Worm (Caenorhabditis elegans) whole organism, L2 larva: Measurements from ENCODE around the gene C06C3.4.

Experiments used
- F13H6.1 ChIP-seq: sonication (generic microtip); optimal IDR thresholded peaks from 2 replicates; lab custom pipeline; 2016; ENCODE audit warnings: missing genetic modification characterization, missing compliant biosample characterization
- R02D3.7 ChIP-seq: fragments of 150-350 bp; optimal IDR thresholded peaks from 2 replicates; lab custom pipeline; 2014; ENCODE audit warnings: missing biosample characterization, missing genetic modification characterization
- ZK546.5 ChIP-seq: sonication (generic microtip); optimal IDR thresholded peaks from 2 replicates; lab custom pipeline; 2017; ENCODE audit warnings: missing biosample characterization, missing genetic modification characterization
- alr-1 ChIP-seq: fragments of 150-350 bp; optimal IDR thresholded peaks from 2 replicates; lab custom pipeline; 2014; ENCODE audit warnings: missing biosample characterization, missing genetic modification characterization
- aly-2 ChIP-seq: fragments of 150-350 bp; optimal IDR thresholded peaks from 2 replicates; lab custom pipeline; 2014; ENCODE audit warnings: missing biosample characterization, missing genetic modification characterization
- ama-1 ChIP-seq: fragments of 150-350 bp; optimal IDR thresholded peaks from 2 replicates; lab custom pipeline; 2018; ENCODE audit warnings: inconsistent platforms
- blmp-1 ChIP-seq: sonication (generic microtip); optimal IDR thresholded peaks from 2 replicates; lab custom pipeline; 2017; ENCODE audit warnings: missing genetic modification characterization, mild to moderate bottlenecking, missing compliant biosample characterization, antibody characterized with exemption, moderate library complexity; ENCODE audit not compliant: insufficient read depth
- ceh-16 ChIP-seq: fragments of 150-350 bp; optimal IDR thresholded peaks from 2 replicates; lab custom pipeline; 2014; ENCODE audit warnings: missing biosample characterization, missing genetic modification characterization
- crh-2 ChIP-seq: sonication (generic microtip); optimal IDR thresholded peaks from 2 replicates; lab custom pipeline; 2017; ENCODE audit warnings: missing biosample characterization, missing genetic modification characterization
- dmd-4 ChIP-seq: sonication (generic microtip); optimal IDR thresholded peaks from 2 replicates; lab custom pipeline; 2017; ENCODE audit warnings: missing biosample characterization, missing genetic modification characterization
- egl-27 ChIP-seq: sonication (generic microtip); optimal IDR thresholded peaks from 3 replicates; lab custom pipeline; 2017; ENCODE audit warnings: missing biosample characterization, missing genetic modification reagents, missing genetic modification characterization
- elt-1 ChIP-seq: fragments of 150-350 bp; optimal IDR thresholded peaks from 2 replicates; lab custom pipeline; 2014; ENCODE audit warnings: missing biosample characterization, missing genetic modification characterization
- elt-3 ChIP-seq: sonication (generic microtip); optimal IDR thresholded peaks from 2 replicates; lab custom pipeline; 2017; ENCODE audit warnings: missing biosample characterization, missing genetic modification characterization
- fos-1 ChIP-seq: fragments of 150-350 bp; optimal IDR thresholded peaks from 2 replicates; lab custom pipeline; 2014; ENCODE audit warnings: missing biosample characterization, missing genetic modification characterization
- gmeb-1 ChIP-seq: fragments of 150-350 bp; optimal IDR thresholded peaks from 2 replicates; lab custom pipeline; 2014; ENCODE audit warnings: missing biosample characterization, missing genetic modification characterization
- lin-11 ChIP-seq: fragments of 150-350 bp; sonication (generic microtip); optimal IDR thresholded peaks from 2 replicates; lab custom pipeline; 2014; ENCODE audit warnings: missing biosample characterization, missing genetic modification characterization, inconsistent platforms, mixed read lengths
- lin-13 ChIP-seq: fragments of 150-350 bp; optimal IDR thresholded peaks from 2 replicates; lab custom pipeline; 2014; ENCODE audit warnings: missing biosample characterization, missing genetic modification reagents, missing genetic modification characterization
- lin-39 ChIP-seq: fragments of 150-350 bp; optimal IDR thresholded peaks from 2 replicates; lab custom pipeline; 2014; ENCODE audit warnings: missing biosample characterization, missing genetic modification reagents, missing genetic modification characterization
- lsy-2 ChIP-seq, 2 experiments: fragments of 150-350 bp in 1 of 2; sonication (generic microtip) in 1 of 2; optimal IDR thresholded peaks; 2 replicates each; lab custom pipeline; 2014 to 2017; ENCODE audit warnings: missing biosample characterization in 2 of 2, missing genetic modification characterization in 2 of 2
- mab-5 ChIP-seq: fragments of 150-350 bp; optimal IDR thresholded peaks from 2 replicates; lab custom pipeline; 2014; ENCODE audit warnings: missing biosample characterization, missing genetic modification characterization
- mbf-1 ChIP-seq: sonication (generic microtip); optimal IDR thresholded peaks from 2 replicates; lab custom pipeline; 2017; ENCODE audit warnings: missing biosample characterization, missing genetic modification characterization
- mdl-1 ChIP-seq, 2 experiments: fragments of 150-350 bp in 1 of 2; sonication (generic microtip) in 1 of 2; optimal IDR thresholded peaks; 2 replicates each; lab custom pipeline; 2017; ENCODE audit warnings: missing biosample characterization in 2 of 2, missing genetic modification characterization in 2 of 2
- nhr-10 ChIP-seq: sonication (generic microtip); optimal IDR thresholded peaks from 2 replicates; lab custom pipeline; 2017; ENCODE audit warnings: missing biosample characterization, missing genetic modification characterization
- nhr-11 ChIP-seq: fragments of 150-350 bp; optimal IDR thresholded peaks from 2 replicates; lab custom pipeline; 2014; ENCODE audit warnings: missing biosample characterization, missing genetic modification characterization
- nhr-21 ChIP-seq: fragments of 150-350 bp; optimal IDR thresholded peaks from 2 replicates; lab custom pipeline; 2014; ENCODE audit warnings: missing biosample characterization, missing genetic modification characterization
- nhr-25 ChIP-seq: fragments of 150-350 bp; sonication (generic microtip); optimal IDR thresholded peaks from 3 replicates; lab custom pipeline; 2014; ENCODE audit warnings: missing biosample characterization, missing genetic modification characterization
- nhr-6 ChIP-seq: fragments of 150-350 bp; optimal IDR thresholded peaks from 2 replicates; lab custom pipeline; 2014; ENCODE audit warnings: missing biosample characterization, missing genetic modification characterization
- nhr-77 ChIP-seq: fragments of 150-350 bp; optimal IDR thresholded peaks from 2 replicates; lab custom pipeline; 2014; ENCODE audit warnings: missing biosample characterization, missing genetic modification characterization
- peb-1 ChIP-seq: fragments of 150-350 bp; optimal IDR thresholded peaks from 2 replicates; lab custom pipeline; 2014; ENCODE audit warnings: missing biosample characterization, missing genetic modification characterization
- sem-4 ChIP-seq: fragments of 150-350 bp; optimal IDR thresholded peaks from 2 replicates; lab custom pipeline; 2014; ENCODE audit warnings: missing biosample characterization, missing genetic modification reagents, missing genetic modification characterization
- skn-1 ChIP-seq: sonication (generic microtip); optimal IDR thresholded peaks from 2 replicates; lab custom pipeline; 2017; ENCODE audit warnings: missing biosample characterization, missing genetic modification characterization
- sma-9 ChIP-seq, 2 experiments: fragments of 150-350 bp in 1 of 2; sonication (generic microtip) in 1 of 2; optimal IDR thresholded peaks; 2 replicates each; lab custom pipeline; 2014 to 2016; ENCODE audit warnings: missing genetic modification characterization in 2 of 2, mild to moderate bottlenecking in 1 of 2, missing biosample characterization in 1 of 2, missing compliant biosample characterization in 1 of 2, missing genetic modification reagents in 1 of 2, moderate library complexity in 1 of 2
- unc-39 ChIP-seq: fragments of 150-350 bp; optimal IDR thresholded peaks from 2 replicates; lab custom pipeline; 2014; ENCODE audit warnings: missing biosample characterization, missing genetic modification characterization
- unc-55 ChIP-seq: fragments of 150-350 bp; sonication (generic microtip); optimal IDR thresholded peaks from 3 replicates; lab custom pipeline; 2014; ENCODE audit warnings: missing biosample characterization, missing genetic modification reagents, missing genetic modification characterization
- unc-62 ChIP-seq: fragments of 150-350 bp; optimal IDR thresholded peaks from 2 replicates; lab custom pipeline; 2014; ENCODE audit warnings: missing biosample characterization, missing genetic modification reagents, missing genetic modification characterization
- zag-1 ChIP-seq: fragments of 150-350 bp; optimal IDR thresholded peaks from 2 replicates; lab custom pipeline; 2014; ENCODE audit warnings: missing biosample characterization, missing genetic modification characterization
- ztf-1 ChIP-seq: fragments of 200-800 bp; sonication (Bioruptor generic); conservative IDR thresholded peaks from 2 replicates; pipeline ENCODE4 v1.3.6; 2022; ENCODE audit warnings: missing genetic modification characterization, missing compliant biosample characterization
- ztf-11 ChIP-seq: sonication (generic microtip); optimal IDR thresholded peaks from 2 replicates; lab custom pipeline; 2017; ENCODE audit warnings: missing biosample characterization, missing genetic modification characterization

Gene C06C3.4

ce11 chrII:9392724-9393123 lies 19.6 kb downstream of the C06C3.4 start, which contains the start of gene lido-17:
TSS of gene lido-17 (minus strand) at chrII:9392824.
- TF ChIP-seq elt-1, result no peak
- no peak for TF ChIP-seq lin-39 (tag; lab: Kevin White, UChicago)
- no peak for TF ChIP-seq blmp-1 (tag; lab: Kevin White, UChicago)
- no peak for TF ChIP-seq ceh-16 (tag; lab: Kevin White, UChicago)
- no peak for TF ChIP-seq F13H6.1 (tag; lab: Kevin White, UChicago)
- TF ChIP-seq skn-1, result no peak
- no peak for TF ChIP-seq elt-3
- TF ChIP-seq nhr-10 (tag; lab: Kevin White, UChicago), result no peak
- no peak for TF ChIP-seq mbf-1 (tag; lab: Kevin White, UChicago)
- TF ChIP-seq dmd-4, result no peak
- TF ChIP-seq nhr-25, result no peak
- no peak for TF ChIP-seq ztf-1
- TF ChIP-seq lsy-2 (tag; optimal IDR thresholded peaks at IDR 0.05; lab: Kevin White, UChicago), result no peak

DNA sequence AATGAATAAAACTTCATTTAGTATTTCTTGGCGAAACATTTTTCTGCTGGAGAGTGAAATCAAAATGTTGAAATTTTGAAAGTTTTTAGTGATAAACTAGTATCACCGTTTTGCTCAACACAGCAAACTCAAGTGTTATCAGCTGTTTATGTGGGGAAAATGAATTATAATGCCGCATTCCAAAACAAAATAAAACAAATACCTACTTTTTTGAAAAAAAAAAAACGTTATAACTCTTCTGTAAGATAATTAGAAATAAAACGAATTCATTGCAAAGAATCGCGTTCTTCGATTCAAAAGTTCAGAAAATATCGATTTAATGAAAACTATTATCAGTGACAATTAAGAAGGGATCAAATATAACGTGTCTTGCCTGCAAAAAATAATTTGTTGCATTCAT lies 24.4 kb downstream of the C06C3.4 start, which contains the start of gene Y51B9A.9:
Y51B9A.9 (minus strand) TSS at position 101 of the 400 bp plus-strand sequence.
- TF ChIP-seq lsy-2 (tag; optimal IDR thresholded peaks at IDR 0.05; lab: Kevin White, UChicago), result no peak
- no peak for TF ChIP-seq nhr-6 (tag; lab: Kevin White, UChicago)
- TF ChIP-seq nhr-11 (tag; lab: Kevin White, UChicago), result no peak
- TF ChIP-seq mab-5 (tag; lab: Kevin White, UChicago), result no peak
- no peak for TF ChIP-seq peb-1 (tag; lab: Kevin White, UChicago)
- no peak for TF ChIP-seq nhr-21 (tag; lab: Kevin White, UChicago)
- TF ChIP-seq aly-2, result no peak
- TF ChIP-seq sem-4 (tag; lab: Kevin White, UChicago), result no peak
- no peak for TF ChIP-seq nhr-77 (tag; lab: Kevin White, UChicago)
- TF ChIP-seq unc-55 (GFP tag; lab: Kevin White, UChicago), result no peak
- TF ChIP-seq ztf-11, result no peak
- TF ChIP-seq crh-2, result no peak
- no peak for TF ChIP-seq ama-1 (lab: Kevin White, UChicago)
- no peak for TF ChIP-seq egl-27 (tag; lab: Kevin White, UChicago)
- no peak for TF ChIP-seq skn-1
- TF ChIP-seq mdl-1 (tag; optimal IDR thresholded peaks at IDR 0.05; lab: Kevin White, UChicago), result no peak
- no peak for TF ChIP-seq ZK546.5 (tag; lab: Kevin White, UChicago)
- no peak for TF ChIP-seq ceh-16 (tag; lab: Kevin White, UChicago)
- no peak for TF ChIP-seq fos-1 (tag; lab: Kevin White, UChicago)
- no peak for TF ChIP-seq sma-9 (GFP tag; optimal IDR thresholded peaks at IDR 0.05; lab: Kevin White, UChicago)
- TF ChIP-seq sma-9 (tag; optimal IDR thresholded peaks at IDR 0.05; lab: Kevin White, UChicago), result no peak

ce11 chrII:9398370-9398901 lies 25.3 kb downstream of the C06C3.4 start, which contains the start of the genes Y51B9A.14 and Y51B9A.8:
TSS of gene Y51B9A.14 (minus strand) at chrII:9398470.
TSS of gene Y51B9A.8 (plus strand) at chrII:9398851.
- TF ChIP-seq R02D3.7 (tag; lab: Kevin White, UChicago), result no peak
- TF ChIP-seq gmeb-1 (tag; lab: Kevin White, UChicago), result no peak
- TF ChIP-seq elt-1, result no peak
- no peak for TF ChIP-seq elt-3
- no peak for TF ChIP-seq alr-1 (tag; lab: Kevin White, UChicago)
- TF ChIP-seq mdl-1 (tag; optimal IDR thresholded peaks at IDR 0.05; lab: Kevin White, UChicago), result no peak

- TF ChIP-seq nhr-11 (tag; lab: Kevin White, UChicago) (no peak), alr-1 (tag; lab: Kevin White, UChicago) (no peak), mdl-1 (tag; optimal IDR thresholded peaks at IDR 0.05; lab: Kevin White, UChicago) (no peak), unc-39 (tag; lab: Kevin White, UChicago) (no peak), fos-1 (tag; lab: Kevin White, UChicago) (no peak), ama-1 (lab: Kevin White, UChicago) (no peak), aly-2 (no peak), mab-5 (tag; lab: Kevin White, UChicago) (no peak), zag-1 (tag; lab: Kevin White, UChicago) (no peak), lin-11 (no peak), unc-62 (GFP tag; lab: Kevin White, UChicago) (no peak), lin-39 (tag; lab: Kevin White, UChicago) (no peak), sem-4 (tag; lab: Kevin White, UChicago) (no peak), skn-1 (no peak), lin-13 (GFP tag; lab: Kevin White, UChicago) (no peak)
- TF ChIP-seq, all 48 proteins: peak for 0
These were observed 26.7 kb downstream of the C06C3.4 start, which contains the start of gene Y51B9A.7 for ce11 chrII:9399746-9400145. TSS of gene Y51B9A.7 (plus strand) at chrII:9400046.
